Fruit fly (Drosophila melanogaster) whole organism, pupa: ENCODE data around the gene Ski6.
A peak's percentile ranks its signal among the peaks of the same experiment; 100 is the strongest.

Experiments used
- CG10348 ChIP-seq: fragments of 200-800 bp; sonication (Bioruptor generic); IDR thresholded peaks from 2 replicates; pipeline ENCODE4 v1.3.6; 2022; ENCODE audit warnings: missing biosample characterization, missing genetic modification characterization
- CG12605 ChIP-seq: fragments of 200-800 bp; sonication (Bioruptor generic); IDR thresholded peaks from 2 replicates; pipeline ENCODE4 v1.3.6; 2022; ENCODE audit warnings: missing biosample characterization, missing genetic modification characterization
- CG13204 ChIP-seq: fragments of 200-800 bp; sonication (Bioruptor generic); optimal IDR thresholded peaks from 2 replicates; lab custom pipeline; 2018; ENCODE audit warnings: missing biosample characterization, mild to moderate bottlenecking, missing genetic modification characterization, moderate library complexity
- CG14655 ChIP-seq: fragments of 200-800 bp; sonication (Bioruptor generic); optimal IDR thresholded peaks from 3 replicates; lab custom pipeline; 2017; ENCODE audit warnings: mild to moderate bottlenecking, missing biosample characterization, missing genetic modification reagents, missing genetic modification characterization
- CG15710 ChIP-seq: fragments of 200-800 bp; sonication (Bioruptor generic); optimal IDR thresholded peaks from 2 replicates; lab custom pipeline; 2018; ENCODE audit warnings: missing biosample characterization, mild to moderate bottlenecking, missing genetic modification characterization, moderate library complexity
- CG17806 ChIP-seq: fragments of 200-800 bp; sonication (Bioruptor generic); optimal IDR thresholded peaks from 2 replicates; lab custom pipeline; 2018; ENCODE audit warnings: missing biosample characterization, mild to moderate bottlenecking, missing genetic modification characterization, moderate library complexity
- CG32121 ChIP-seq: fragments of 200-800 bp; sonication (Bioruptor generic); IDR thresholded peaks from 2 replicates; pipeline ENCODE4 v1.3.6; 2022; ENCODE audit warnings: missing biosample characterization, missing genetic modification characterization
- CG34367 ChIP-seq: fragments of 200-800 bp; sonication (Bioruptor generic); optimal IDR thresholded peaks from 2 replicates; lab custom pipeline; 2018; ENCODE audit warnings: missing biosample characterization, mild to moderate bottlenecking, missing genetic modification characterization
- CG4496 ChIP-seq: fragments of 200-800 bp; sonication (Bioruptor generic); IDR thresholded peaks from 3 replicates; pipeline ENCODE4 v1.3.6; 2022; ENCODE audit warnings: missing biosample characterization, missing genetic modification characterization
- CG8159 ChIP-seq: fragments of 200-800 bp; sonication (Bioruptor generic); optimal IDR thresholded peaks from 3 replicates; lab custom pipeline; 2018; ENCODE audit warnings: missing biosample characterization, mild to moderate bottlenecking, missing genetic modification characterization, moderate library complexity
- CG8301 ChIP-seq: fragments of 200-800 bp; sonication (Bioruptor generic); optimal IDR thresholded peaks from 2 replicates; lab custom pipeline; 2018; ENCODE audit warnings: missing biosample characterization, mild to moderate bottlenecking, missing genetic modification characterization
- CG9948 ChIP-seq: fragments of 200-800 bp; sonication (Bioruptor generic); optimal IDR thresholded peaks from 2 replicates; lab custom pipeline; 2018; ENCODE audit warnings: missing biosample characterization, mild to moderate bottlenecking, missing genetic modification characterization, moderate library complexity
- D1 ChIP-seq: fragments of 200-800 bp; sonication (Bioruptor generic); optimal IDR thresholded peaks from 2 replicates; lab custom pipeline; 2018; ENCODE audit warnings: missing biosample characterization, mild to moderate bottlenecking, missing genetic modification characterization, moderate library complexity
- EcR ChIP-seq: fragments of 200-800 bp; sonication (Bioruptor generic); optimal IDR thresholded peaks from 3 replicates; lab custom pipeline; 2019; ENCODE audit warnings: missing biosample characterization, missing genetic modification characterization, mild to moderate bottlenecking, moderate library complexity, missing genetic modification reagents
- Ets98B ChIP-seq: fragments of 200-800 bp; sonication (Bioruptor generic); IDR thresholded peaks from 2 replicates; pipeline ENCODE4 v1.3.6; 2022; ENCODE audit warnings: missing biosample characterization, missing genetic modification characterization
- Pif1A ChIP-seq: fragments of 200-800 bp; sonication (Bioruptor generic); optimal IDR thresholded peaks from 3 replicates; lab custom pipeline; 2016; ENCODE audit warnings: missing biosample characterization, missing genetic modification characterization
- Pif1B ChIP-seq: fragments of 200-800 bp; sonication (Bioruptor generic); optimal IDR thresholded peaks from 3 replicates; lab custom pipeline; 2016; ENCODE audit warnings: missing biosample characterization, missing genetic modification characterization
- Snoo ChIP-seq: fragments of 200-800 bp; sonication (Bioruptor generic); optimal IDR thresholded peaks from 3 replicates; lab custom pipeline; 2017; ENCODE audit warnings: missing biosample characterization, mild to moderate bottlenecking, missing genetic modification characterization, inconsistent platforms
- fd96Ca ChIP-seq: fragments of 200-800 bp; sonication (Bioruptor generic); IDR thresholded peaks from 3 replicates; pipeline ENCODE4 v1.3.6; 2022; ENCODE audit warnings: missing biosample characterization, missing genetic modification characterization
- gl ChIP-seq: fragments of 200-800 bp; sonication (Bioruptor generic); optimal IDR thresholded peaks from 2 replicates; lab custom pipeline; 2018; ENCODE audit warnings: missing biosample characterization, mild to moderate bottlenecking, missing genetic modification characterization
- rn ChIP-seq: fragments of 200-800 bp; sonication (Bioruptor generic); IDR thresholded peaks from 2 replicates; pipeline ENCODE4 v1.3.6; 2022; ENCODE audit warnings: missing biosample characterization, missing genetic modification characterization

Gene Ski6

DNA sequence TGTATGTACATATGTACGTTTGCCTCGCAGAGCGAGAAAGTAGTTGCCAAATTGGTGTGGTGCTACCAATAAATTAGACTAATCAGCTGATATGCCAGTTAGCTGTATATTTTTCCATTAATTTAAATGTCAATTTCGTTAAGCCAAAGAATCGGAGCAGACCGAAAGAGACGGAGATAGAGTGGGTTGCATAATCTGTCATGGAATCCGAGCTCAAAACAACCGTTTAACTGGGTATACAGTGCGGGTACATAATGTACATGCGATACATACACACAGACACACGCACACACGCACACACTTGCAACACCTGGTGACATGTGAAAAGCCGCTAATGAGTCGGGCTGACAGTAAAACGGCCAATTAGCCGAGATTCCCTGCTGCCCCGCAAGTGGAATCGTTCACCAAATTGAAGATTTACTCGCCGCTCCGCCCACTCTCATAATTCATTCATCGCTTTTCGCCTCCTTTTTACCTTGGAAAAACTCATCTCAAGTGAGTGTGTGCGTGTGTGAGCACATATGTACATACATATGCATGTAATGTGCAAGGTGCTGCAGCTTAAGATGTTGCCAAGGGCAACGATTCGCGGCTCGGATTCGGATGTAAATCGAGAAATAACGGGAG is 31.1 kb downstream of the Ski6 start:
- TF ChIP-seq CG4496 (GFP tag; lab: Robert Waterston, UW) (no peak), fd96Ca (no peak), CG15710 (no peak), CG17806 (tag; lab: Kevin White, UChicago) (no peak), Snoo (tag; lab: Kevin White, UChicago) (no peak), Pif1A (GFP tag; lab: Kevin White, UChicago) (no peak), EcR (GFP tag; lab: Kevin White, UChicago) (no peak), CG8159 (tag; lab: Kevin White, UChicago) (no peak), CG12605 (no peak), CG34367 (tag; lab: Kevin White, UChicago) (no peak), CG9948 (tag; lab: Kevin White, UChicago) (no peak)

dm6 chr2L:13190534-13190933 is 31.7 kb downstream of the Ski6 start:
- TF ChIP-seq D1 (tag; lab: Kevin White, UChicago) (no peak), EcR (GFP tag; lab: Kevin White, UChicago) (peak; percentile 91)
- TF ChIP-seq, all 21 proteins: peak for 1

DNA sequence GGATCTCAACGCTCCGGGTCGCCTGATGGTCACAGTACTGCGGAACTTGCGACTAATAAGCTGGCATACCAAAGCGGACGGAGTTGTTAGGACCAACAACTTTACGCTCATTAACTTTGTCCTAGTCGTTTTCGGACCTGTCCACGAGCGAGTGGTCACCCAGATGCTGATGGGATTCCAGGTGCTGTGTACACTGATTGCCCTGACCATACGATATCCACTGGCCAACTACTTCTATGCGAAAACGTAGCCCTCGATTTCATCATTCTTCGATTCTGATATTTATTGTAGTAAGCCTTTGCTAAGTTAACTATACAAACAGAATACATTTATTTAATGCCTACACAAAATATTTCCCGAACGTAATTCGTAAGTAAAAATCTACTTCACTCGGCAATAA is 39.1 kb downstream of the Ski6 start, which contains the start of gene Rsph1:
Gene Rsph1, plus strand, starts transcription at position 301 of the 400 bp plus-strand sequence.
- TF ChIP-seq CG8159 (tag; lab: Kevin White, UChicago) (no peak), CG9948 (tag; lab: Kevin White, UChicago) (no peak), CG4496 (GFP tag; lab: Robert Waterston, UW) (no peak), CG32121 (GFP tag; lab: Robert Waterston, UW) (no peak), Pif1B (GFP tag; lab: Kevin White, UChicago) (no peak), CG8301 (no peak), CG15710 (no peak), rn (GFP tag; lab: Robert Waterston, UW) (no peak), Pif1A (GFP tag; lab: Kevin White, UChicago) (no peak), CG12605 (no peak), CG34367 (tag; lab: Kevin White, UChicago) (no peak), gl (tag; lab: Kevin White, UChicago) (no peak)
- TF ChIP-seq, all 21 proteins: peak for 0

DNA sequence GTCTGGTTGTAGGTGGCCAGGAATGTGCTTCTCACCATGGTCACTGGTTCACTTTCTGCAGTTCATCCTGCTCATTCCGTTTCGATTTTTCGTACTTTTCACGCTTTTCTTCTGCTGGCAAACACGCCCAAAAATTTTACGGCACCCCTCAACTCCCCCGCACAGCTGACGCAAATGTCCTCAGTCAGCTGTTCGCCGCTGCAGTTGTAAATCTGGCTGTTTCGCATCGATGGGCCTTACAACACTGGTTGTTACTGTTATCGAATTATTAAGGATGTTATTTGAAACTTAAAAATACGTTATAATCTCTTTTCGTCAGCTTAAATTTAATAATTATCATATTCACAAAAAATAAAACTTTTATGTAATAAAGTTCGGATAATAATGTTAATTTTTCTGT is 39.8 kb downstream of the Ski6 start, which contains the start of gene Mgat3:
Gene Mgat3, minus strand, starts transcription at position 182 of the 400 bp plus-strand sequence.
- TF ChIP-seq fd96Ca (no peak), gl (tag; lab: Kevin White, UChicago) (no peak), CG9948 (tag; lab: Kevin White, UChicago) (no peak), EcR (GFP tag; lab: Kevin White, UChicago) (no peak), CG12605 (no peak), D1 (tag; lab: Kevin White, UChicago) (no peak), Snoo (tag; lab: Kevin White, UChicago) (no peak), Pif1B (GFP tag; lab: Kevin White, UChicago) (no peak), CG14655 (GFP tag; lab: Kevin White, UChicago) (no peak)

- no peak for TF ChIP-seq Snoo (tag; lab: Kevin White, UChicago)
- no peak for TF ChIP-seq Ets98B (GFP tag; lab: Robert Waterston, UW)
- no peak for TF ChIP-seq CG32121 (GFP tag; lab: Robert Waterston, UW)
- TF ChIP-seq CG8159 (tag; lab: Kevin White, UChicago): no peak
- no peak for TF ChIP-seq Pif1A (GFP tag; lab: Kevin White, UChicago)
- TF ChIP-seq CG15710: no peak
- TF ChIP-seq CG12605: no peak
- TF ChIP-seq rn (GFP tag; lab: Robert Waterston, UW): no peak
- no peak for TF ChIP-seq CG34367 (tag; lab: Kevin White, UChicago)
- TF ChIP-seq CG13204: no peak
- no peak for TF ChIP-seq fd96Ca
- TF ChIP-seq CG17806 (tag; lab: Kevin White, UChicago): no peak
- no peak for TF ChIP-seq CG10348
- no peak for TF ChIP-seq CG9948 (tag; lab: Kevin White, UChicago)
- no peak for TF ChIP-seq CG8301
- no peak for TF ChIP-seq D1 (tag; lab: Kevin White, UChicago)
- TF ChIP-seq, all 21 proteins: peak for 0
Observed at dm6 chr2L:13179095-13179494, 43.1 kb downstream of the Ski6 start, which contains the start of gene Alg7. Alg7 (plus strand) TSS chr2L:13179247.

dm6 chr2L:13176701-13177249 is 45.5 kb downstream of the Ski6 start, which contains the start of the genes Sfmbt and CG5439:
Sfmbt (minus strand) TSS chr2L:13176785.
CG5439 (plus strand) TSS chr2L:13177150.
- TF ChIP-seq CG10348 (no peak), CG4496 (GFP tag; lab: Robert Waterston, UW) (peak; percentile 43; the same call in 1 of the 3 replicates), CG12605 (no peak), gl (tag; lab: Kevin White, UChicago) (no peak), EcR (GFP tag; lab: Kevin White, UChicago) (no peak), CG13204 (no peak), Snoo (tag; lab: Kevin White, UChicago) (peak; percentile 71), rn (GFP tag; lab: Robert Waterston, UW) (peak; percentile 39), D1 (tag; lab: Kevin White, UChicago) (no peak), CG8159 (tag; lab: Kevin White, UChicago) (peak; percentile 62), CG8301 (no peak), CG17806 (tag; lab: Kevin White, UChicago) (peak; percentile 53), fd96Ca (peak; percentile 66; the same call in 2 of the 3 replicates), Ets98B (GFP tag; lab: Robert Waterston, UW) (no peak), CG34367 (tag; lab: Kevin White, UChicago) (peak; percentile 8), Pif1B (GFP tag; lab: Kevin White, UChicago) (no peak), CG15710 (peak; percentile 68), CG9948 (tag; lab: Kevin White, UChicago) (peak; percentile 51), CG14655 (GFP tag; lab: Kevin White, UChicago) (no peak), CG32121 (GFP tag; lab: Robert Waterston, UW) (0 out of 2 replicates have a peak, but pooled peaks have one; percentile 23), Pif1A (GFP tag; lab: Kevin White, UChicago) (no peak)
- TF ChIP-seq, all 21 proteins: peak for 10
